Worm (Caenorhabditis elegans): Measurements from ENCODE around the gene Y75B8A.8.

Y75B8A.8 gene

DNA sequence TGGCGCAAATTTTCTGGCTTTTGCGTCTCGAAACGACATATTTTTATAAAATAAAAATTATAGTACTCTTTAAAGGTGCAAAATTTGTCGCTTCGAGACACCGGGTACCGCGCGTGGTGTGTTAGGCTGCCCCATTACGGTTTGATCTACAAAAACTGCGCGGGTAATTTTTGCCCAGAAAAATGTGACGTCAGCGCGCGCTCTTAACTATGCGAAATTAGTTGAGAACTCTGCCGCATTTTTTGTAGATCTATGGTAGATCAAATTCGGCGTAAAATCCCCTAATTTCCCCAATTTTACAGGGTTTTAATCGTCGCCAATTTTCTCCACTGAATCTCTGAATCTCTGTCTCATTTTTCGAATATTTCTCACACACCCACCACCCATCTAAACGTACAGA, at the start of gene Y75B8A.8:
Gene Y75B8A.8 (plus strand): TSS at position 301 of the 400 bp plus-strand sequence.
- TF ChIP-seq bed-3 (GFP tag; optimal IDR thresholded peaks at IDR 0.05) = no peak
- TF ChIP-seq nhr-2 (tag; optimal IDR thresholded peaks at IDR 0.05) = no peak
- no peak for TF ChIP-seq sem-2 (GFP tag; optimal IDR thresholded peaks at IDR 0.05)
- TF ChIP-seq nhr-76 (tag; optimal IDR thresholded peaks at IDR 0.05) = no peak
- no peak for TF ChIP-seq pha-4 (tag; optimal IDR thresholded peaks at IDR 0.05)
- TF ChIP-seq unc-39 (tag; optimal IDR thresholded peaks at IDR 0.05) = no peak
- TF ChIP-seq drap-1 (GFP tag; optimal IDR thresholded peaks at IDR 0.05) = no peak
- TF ChIP-seq unc-62 (GFP tag; optimal IDR thresholded peaks at IDR 0.05) = no peak
- TF ChIP-seq ces-1 (GFP tag; optimal IDR thresholded peaks at IDR 0.05) = no peak
- no peak for TF ChIP-seq blmp-1 (tag; optimal IDR thresholded peaks at IDR 0.05)
- no peak for TF ChIP-seq lsy-2 (tag; optimal IDR thresholded peaks at IDR 0.05)
- no peak for TF ChIP-seq unc-120 (tag; optimal IDR thresholded peaks at IDR 0.05; ENCODE audit: poor library complexity, severe bottlenecking)
- TF ChIP-seq zip-8 (tag; optimal IDR thresholded peaks at IDR 0.05) = no peak
- TF ChIP-seq nhr-237 (tag; optimal IDR thresholded peaks at IDR 0.05) = no peak
- TF ChIP-seq elt-1 (tag; optimal IDR thresholded peaks at IDR 0.05; ENCODE audit: borderline replicate concordance, insufficient read depth) = no peak
- no peak for TF ChIP-seq ceh-39 (tag; optimal IDR thresholded peaks at IDR 0.05)
- TF ChIP-seq tbx-8 (GFP tag; optimal IDR thresholded peaks at IDR 0.05) = no peak

DNA sequence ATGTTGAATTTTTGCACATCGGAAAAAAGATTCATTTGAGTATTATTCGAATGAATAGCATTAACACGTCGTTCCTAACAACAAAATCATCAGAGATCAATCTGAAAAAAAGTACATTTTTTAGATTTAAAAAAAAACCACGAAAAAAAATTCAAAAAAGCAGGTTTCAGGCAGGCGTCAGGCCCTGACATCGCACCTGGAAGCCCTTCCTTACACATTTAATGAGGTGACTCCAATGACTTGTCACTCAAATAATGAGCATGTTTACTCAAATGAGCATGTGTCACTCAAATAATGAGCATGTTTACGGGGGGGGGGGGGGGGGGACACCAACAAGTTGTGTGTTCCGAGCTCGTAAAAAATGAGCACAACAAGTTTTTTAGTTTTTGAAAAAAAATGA, 42.2 kb upstream of the Y75B8A.8 start, which contains the start of gene lron-12:
Gene lron-12 (minus strand): TSS at position 101 of the 400 bp plus-strand sequence.
- TF ChIP-seq mep-1 (tag; optimal IDR thresholded peaks at IDR 0.05) = no peak
- no peak for TF ChIP-seq nhr-76 (tag; optimal IDR thresholded peaks at IDR 0.05)
- TF ChIP-seq elt-1 (tag; optimal IDR thresholded peaks at IDR 0.05; ENCODE audit: borderline replicate concordance, insufficient read depth) = no peak
- no peak for TF ChIP-seq M03D4.4 (tag; optimal IDR thresholded peaks at IDR 0.05)
- TF ChIP-seq lsy-2 (tag; optimal IDR thresholded peaks at IDR 0.05) = no peak
- no peak for TF ChIP-seq sem-2 (GFP tag; optimal IDR thresholded peaks at IDR 0.05)
- no peak for TF ChIP-seq flh-1 (GFP tag; optimal IDR thresholded peaks at IDR 0.05)
- no peak for TF ChIP-seq ceh-43 (GFP tag; optimal IDR thresholded peaks at IDR 0.05)
- no peak for TF ChIP-seq ces-1 (GFP tag; optimal IDR thresholded peaks at IDR 0.05)
- no peak for TF ChIP-seq cnd-1 (tag; optimal IDR thresholded peaks at IDR 0.05)
- TF ChIP-seq ceh-39 (tag; optimal IDR thresholded peaks at IDR 0.05) = no peak
- no peak for TF ChIP-seq lin-32 (GFP tag; optimal IDR thresholded peaks at IDR 0.05)
- no peak for TF ChIP-seq lin-13 (tag; optimal IDR thresholded peaks at IDR 0.05)

DNA sequence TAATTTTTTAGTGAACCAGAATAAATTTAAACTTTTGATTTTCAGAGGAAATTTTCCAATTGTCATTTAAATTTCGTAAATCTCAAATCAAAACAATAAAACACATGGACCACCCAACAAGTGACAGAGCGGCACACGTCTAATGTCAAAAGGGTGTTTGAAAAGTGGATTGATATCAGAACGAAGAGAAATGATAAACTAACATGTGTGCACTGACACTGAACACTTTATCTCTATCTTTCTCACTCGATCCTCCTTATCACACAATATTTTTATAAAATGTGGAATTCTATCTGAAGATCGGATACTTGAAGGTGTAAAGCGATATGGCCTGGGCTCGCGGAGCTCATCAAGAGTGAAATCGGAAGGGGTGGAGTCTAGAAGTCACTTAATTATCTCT, 40.9 kb upstream of the Y75B8A.8 start:
- peak; percentile 57 for TF ChIP-seq unc-62 (GFP tag; optimal IDR thresholded peaks at IDR 0.05)
- TF ChIP-seq lsy-2 (tag; optimal IDR thresholded peaks at IDR 0.05) = no peak
- peak; percentile 40 for TF ChIP-seq hlh-1 (tag; optimal IDR thresholded peaks at IDR 0.05)
- no peak for TF ChIP-seq pha-4 (tag; optimal IDR thresholded peaks at IDR 0.05)
- TF ChIP-seq ceh-43 (GFP tag; optimal IDR thresholded peaks at IDR 0.05) = no peak
- TF ChIP-seq M03D4.4 (tag; optimal IDR thresholded peaks at IDR 0.05) = no peak

DNA sequence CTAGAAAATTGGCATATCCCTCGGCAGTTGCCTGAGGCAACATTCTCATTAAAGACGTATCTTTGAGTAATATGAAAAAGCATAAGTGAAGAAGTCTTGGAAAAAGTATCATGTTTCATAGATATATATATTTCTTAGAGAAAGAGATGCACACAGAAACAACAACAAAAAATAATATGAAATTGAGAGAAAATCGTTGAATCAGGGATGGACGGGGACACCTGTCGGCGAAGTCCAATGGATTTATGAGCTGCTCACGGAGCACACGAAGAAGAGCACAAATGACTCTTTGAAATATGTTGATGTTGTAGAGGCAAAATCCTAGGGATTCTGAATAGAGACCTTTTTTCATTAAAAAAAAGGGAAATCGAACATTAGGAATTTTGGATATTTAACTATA, 39.4 kb upstream of the Y75B8A.8 start:
- TF ChIP-seq unc-62 (GFP tag; optimal IDR thresholded peaks at IDR 0.05) (peak; percentile 55), ceh-83 (GFP tag; optimal IDR thresholded peaks at IDR 0.05) (no peak), hlh-1 (tag; optimal IDR thresholded peaks at IDR 0.05) (peak; percentile 77), ceh-39 (tag; optimal IDR thresholded peaks at IDR 0.05) (no peak), nhr-2 (tag; optimal IDR thresholded peaks at IDR 0.05) (no peak)

DNA sequence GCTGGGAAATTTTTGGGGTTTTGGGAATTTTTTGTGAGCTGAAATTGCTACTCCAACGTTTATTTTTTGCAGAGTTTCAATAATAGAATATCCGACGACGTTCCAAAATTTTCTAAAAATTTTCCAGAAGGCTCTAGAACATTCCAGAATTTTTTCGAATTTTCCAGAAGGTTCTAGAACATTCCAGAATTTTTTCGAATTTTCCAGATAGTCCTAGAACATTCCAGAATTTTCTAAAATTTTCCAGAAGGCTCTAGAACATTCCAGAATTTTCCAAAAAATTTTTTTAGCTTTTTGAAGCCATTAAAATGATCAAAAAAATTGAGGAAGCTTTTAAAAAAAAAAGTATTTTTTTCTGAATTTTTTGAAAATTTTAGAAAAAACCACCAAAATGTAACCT, 37.1 kb upstream of the Y75B8A.8 start:
- no peak for TF ChIP-seq tbx-8 (GFP tag; optimal IDR thresholded peaks at IDR 0.05)
- no peak for TF ChIP-seq zip-8 (tag; optimal IDR thresholded peaks at IDR 0.05)

DNA sequence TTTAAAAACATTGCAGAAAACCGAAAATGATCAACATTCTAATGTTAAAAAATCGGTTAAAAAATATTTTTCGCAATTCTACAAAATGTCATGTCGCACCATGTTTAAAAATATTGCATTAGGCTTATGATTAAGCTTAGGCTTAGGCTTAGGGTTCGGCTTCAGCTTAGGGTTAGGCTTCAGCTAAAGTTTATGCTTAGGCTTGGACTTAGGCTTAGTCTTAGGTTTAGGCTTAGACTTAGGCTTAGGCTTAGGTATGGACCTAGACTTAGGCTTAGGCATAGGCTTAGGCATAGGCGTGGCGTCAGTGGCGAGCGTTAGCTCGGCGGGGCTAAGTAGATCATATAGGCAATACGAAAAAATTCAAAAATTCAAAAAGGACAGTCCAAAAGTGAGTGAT, 36.2 kb upstream of the Y75B8A.8 start:
- TF ChIP-seq ham-2 (GFP tag; optimal IDR thresholded peaks at IDR 0.05) = peak; percentile 23
- no peak for TF ChIP-seq nhr-237 (tag; optimal IDR thresholded peaks at IDR 0.05)
- no peak for TF ChIP-seq sptf-1 (tag; optimal IDR thresholded peaks at IDR 0.05)

DNA sequence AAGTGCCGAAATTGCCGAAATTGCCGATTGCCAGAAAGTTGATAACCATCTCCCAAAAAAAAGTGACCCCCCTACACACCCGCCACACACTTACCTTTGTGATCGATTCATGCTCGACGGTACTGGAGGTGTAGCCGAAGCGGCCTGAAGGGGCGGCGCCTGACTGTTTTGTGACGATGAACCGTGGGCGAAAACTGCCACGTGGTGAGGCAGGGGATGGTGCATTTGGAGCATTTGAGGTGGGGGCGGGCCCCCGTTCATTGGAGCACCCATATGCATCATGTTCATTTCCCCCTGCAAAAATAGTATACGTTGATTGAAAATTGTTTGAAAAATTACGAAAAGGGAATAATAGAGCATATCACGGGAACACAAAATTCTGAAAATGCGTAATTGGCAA, 30.5 kb upstream of the Y75B8A.8 start, which contains the start of gene Y75B8A.6:
Gene Y75B8A.6 (minus strand): TSS at position 292 of the 400 bp plus-strand sequence.
- TF ChIP-seq ceh-83 (GFP tag; optimal IDR thresholded peaks at IDR 0.05) (peak; percentile 6), sem-2 (GFP tag; optimal IDR thresholded peaks at IDR 0.05) (no peak), nhr-2 (tag; optimal IDR thresholded peaks at IDR 0.05) (no peak), unc-62 (GFP tag; optimal IDR thresholded peaks at IDR 0.05) (no peak)
